Worm (Caenorhabditis elegans) whole organism, L1 larva: ENCODE results near the gene C14A11.2.

ENCODE experiments used
- C04F5.9 ChIP-seq: sonication (generic microtip); optimal IDR thresholded peaks from 2 replicates; lab custom pipeline; 2016; ENCODE audit warnings: missing genetic modification characterization, missing compliant biosample characterization
- ces-1 ChIP-seq: fragments of 150-350 bp; optimal IDR thresholded peaks from 2 replicates; lab custom pipeline; 2014; ENCODE audit warnings: missing biosample characterization, missing genetic modification reagents, missing genetic modification characterization
- efl-1 ChIP-seq, 4 experiments: fragments of 150-350 bp; optimal IDR thresholded peaks in 3 of 4; peaks in 1 of 4; 1 replicate in 1 of 4; 2 replicates in 3 of 4; lab custom pipeline; 2014; ENCODE audit warnings: missing biosample characterization in 2 of 4, missing genetic modification characterization in 2 of 4, missing genetic modification reagents in 2 of 4
- lin-13 ChIP-seq: fragments of 150-350 bp; optimal IDR thresholded peaks from 2 replicates; lab custom pipeline; 2014; ENCODE audit warnings: missing biosample characterization, missing genetic modification reagents, missing genetic modification characterization
- nhr-77 ChIP-seq: fragments of 150-350 bp; optimal IDR thresholded peaks from 2 replicates; lab custom pipeline; 2014; ENCODE audit warnings: missing biosample characterization, missing genetic modification characterization
- pqm-1 ChIP-seq: sonication (generic microtip); optimal IDR thresholded peaks from 3 replicates; lab custom pipeline; 2017; ENCODE audit warnings: missing biosample characterization, missing genetic modification characterization
- unc-130 ChIP-seq: fragments of 150-350 bp; optimal IDR thresholded peaks from 2 replicates; lab custom pipeline; 2017; ENCODE audit warnings: missing biosample characterization, missing genetic modification characterization, inconsistent platforms

DNA sequence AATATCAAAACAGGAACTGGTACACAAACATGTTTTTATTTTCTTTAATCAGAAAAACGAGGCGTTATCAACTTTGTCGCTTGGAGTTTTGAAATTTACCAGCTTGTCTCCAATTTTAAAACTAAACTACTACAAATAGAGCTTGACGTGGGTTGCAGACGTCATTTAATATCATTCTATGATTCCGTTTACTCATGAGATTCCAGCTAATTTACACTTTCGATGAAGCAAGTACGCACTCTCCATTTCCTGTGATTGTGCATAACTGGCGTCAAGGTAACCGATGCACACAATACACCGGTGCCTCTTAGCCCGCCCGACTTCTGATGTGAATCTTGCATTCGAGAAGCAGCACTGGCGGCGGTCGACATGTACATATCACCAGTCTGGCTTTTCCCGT is 16.0 kb downstream of the C14A11.2 start:
- TF ChIP-seq C04F5.9 (tag; lab: Kevin White, UChicago), result no peak
- TF ChIP-seq nhr-77 (tag; lab: Kevin White, UChicago), result no peak
- TF ChIP-seq pqm-1 (tag; lab: Kevin White, UChicago), result no peak
- TF ChIP-seq ces-1 (GFP tag; lab: Kevin White, UChicago), result no peak
- no peak for TF ChIP-seq efl-1 (optimal IDR thresholded peaks at IDR 0.05; lab: Kevin White, UChicago)
- TF ChIP-seq efl-1 (GFP tag; optimal IDR thresholded peaks at IDR 0.05 in 1 of 2; lab: Kevin White, UChicago), result no peak
- TF ChIP-seq lin-13 (GFP tag; lab: Kevin White, UChicago), result no peak
- no peak for TF ChIP-seq unc-130 (tag; lab: Kevin White, UChicago)
